Worm (Caenorhabditis elegans): ENCODE results near the gene mans-2.

DNA sequence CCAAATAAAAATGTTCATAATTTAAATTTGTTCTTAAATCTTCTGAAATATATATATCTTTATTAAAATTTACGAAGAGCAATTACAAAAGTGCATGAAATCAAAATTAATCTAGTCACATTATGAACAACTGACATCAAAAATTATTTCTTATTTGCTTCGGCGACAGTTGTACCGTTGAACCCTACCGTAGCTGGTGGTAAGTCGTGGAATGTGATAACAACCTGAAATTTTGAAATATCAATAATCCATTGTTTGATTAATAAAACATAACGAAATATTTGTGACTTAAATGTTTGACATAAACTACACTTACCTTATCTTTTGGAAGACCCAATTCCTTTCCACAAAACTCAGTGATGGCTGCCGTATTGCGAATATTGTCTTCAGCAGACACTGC lies 8.6 kb downstream of the mans-2 start:
- no peak for TF ChIP-seq snpc-4 (tag; optimal IDR thresholded peaks at IDR 0.05)
- TF ChIP-seq tag-97 (GFP tag; IDR thresholded peaks at IDR 0.05): no peak
- peak; percentile 68 for TF ChIP-seq dve-1 (tag; optimal IDR thresholded peaks at IDR 0.05; ENCODE audit: insufficient read depth)
- no peak for TF ChIP-seq rbr-2 (tag; optimal IDR thresholded peaks at IDR 0.05)
- TF ChIP-seq spr-1 (tag; optimal IDR thresholded peaks at IDR 0.05): no peak
- no peak for TF ChIP-seq cey-2 (tag; optimal IDR thresholded peaks at IDR 0.05; ENCODE audit: borderline replicate concordance, insufficient read depth)
- peak in 1 of 2 experiments; percentile 21 for TF ChIP-seq lsy-2 (tag; optimal IDR thresholded peaks at IDR 0.05)

All from whole organism, L4 larva.